Worm (Caenorhabditis elegans) whole organism, L1 larva: ENCODE measurements around the gene rpac-19.

ENCODE experiments used
- C04F5.9 ChIP-seq: sonication (generic microtip); optimal IDR thresholded peaks from 2 replicates; lab custom pipeline; 2016; ENCODE audit warnings: missing genetic modification characterization, missing compliant biosample characterization
- C16A3.4 ChIP-seq: fragments of 150-350 bp; optimal IDR thresholded peaks from 2 replicates; lab custom pipeline; 2014; ENCODE audit warnings: missing biosample characterization, missing genetic modification characterization
- C34B4.2 ChIP-seq: sonication (generic microtip); optimal IDR thresholded peaks from 2 replicates; lab custom pipeline; 2017; ENCODE audit warnings: mild to moderate bottlenecking, missing genetic modification characterization, missing compliant biosample characterization
- F16B12.6 ChIP-seq: fragments of 150-350 bp; optimal IDR thresholded peaks from 2 replicates; lab custom pipeline; 2014; ENCODE audit warnings: missing biosample characterization, missing genetic modification characterization
- Y116A8C.19 ChIP-seq: sonication (generic microtip); optimal IDR thresholded peaks from 2 replicates; lab custom pipeline; 2016; ENCODE audit warnings: missing compliant biosample characterization, missing genetic modification characterization, borderline replicate concordance
- alr-1 ChIP-seq: fragments of 200-800 bp; sonication (Bioruptor generic); optimal IDR thresholded peaks from 2 replicates; lab custom pipeline; 2018; ENCODE audit warnings: borderline replicate concordance, mild to moderate bottlenecking, missing genetic modification characterization, missing compliant biosample characterization
- aly-2 ChIP-seq: fragments of 150-350 bp; optimal IDR thresholded peaks from 2 replicates; lab custom pipeline; 2014; ENCODE audit warnings: missing biosample characterization, missing genetic modification characterization
- blmp-1 ChIP-seq: fragments of 150-350 bp; optimal IDR thresholded peaks from 2 replicates; lab custom pipeline; 2014; ENCODE audit warnings: missing biosample characterization, missing genetic modification characterization
- ceh-63 ChIP-seq: fragments of 200-800 bp; sonication (Bioruptor generic); optimal IDR thresholded peaks from 2 replicates; lab custom pipeline; 2018; ENCODE audit warnings: mild to moderate bottlenecking, missing genetic modification characterization, missing compliant biosample characterization
- ceh-82 ChIP-seq, 3 experiments: fragments of 150-350 bp in 1 of 3; sonication (generic microtip) in 2 of 3; optimal IDR thresholded peaks; 2 replicates each; lab custom pipeline; 2014 to 2017; ENCODE audit warnings: missing biosample characterization in 3 of 3, missing genetic modification characterization in 3 of 3
- ceh-90 ChIP-seq: sonication (generic microtip); optimal IDR thresholded peaks from 2 replicates; lab custom pipeline; 2016; ENCODE audit warnings: missing genetic modification characterization, missing compliant biosample characterization
- dpl-1 ChIP-seq, 3 experiments: fragments of 150-350 bp in 2 of 3; sonication (generic microtip) in 1 of 3; optimal IDR thresholded peaks; 2 replicates each; lab custom pipeline; 2014 to 2017; ENCODE audit warnings: missing biosample characterization in 3 of 3, missing genetic modification characterization in 3 of 3, missing genetic modification reagents in 3 of 3
- dsc-1 ChIP-seq: sonication (generic microtip); optimal IDR thresholded peaks from 2 replicates; lab custom pipeline; 2016; ENCODE audit warnings: mild to moderate bottlenecking, missing genetic modification characterization, missing compliant biosample characterization
- efl-1 ChIP-seq, 4 experiments: fragments of 150-350 bp; optimal IDR thresholded peaks in 3 of 4; peaks in 1 of 4; 1 replicate in 1 of 4; 2 replicates in 3 of 4; lab custom pipeline; 2014; ENCODE audit warnings: missing biosample characterization in 2 of 4, missing genetic modification characterization in 2 of 4, missing genetic modification reagents in 2 of 4
- egl-27 ChIP-seq, 2 experiments: fragments of 150-350 bp in 1 of 2; sonication (generic microtip); optimal IDR thresholded peaks; 3 replicates each; lab custom pipeline; 2017 to 2018; ENCODE audit warnings: missing biosample characterization in 2 of 2, missing genetic modification characterization in 2 of 2, missing genetic modification reagents in 2 of 2
- elt-3 ChIP-seq, 6 experiments: fragments of 150-350 bp in 1 of 6; sonication (generic microtip); optimal IDR thresholded peaks; 2 replicates each; lab custom pipeline; 2017 to 2018; ENCODE audit warnings: missing biosample characterization in 6 of 6, missing genetic modification characterization in 6 of 6, inconsistent platforms in 1 of 6
- ets-5 ChIP-seq: fragments of 200-800 bp; sonication (Bioruptor generic); IDR thresholded peaks from 2 replicates; pipeline ENCODE4 v1.3.6; 2022; ENCODE audit warnings: missing genetic modification characterization, missing compliant biosample characterization
- fkh-8 ChIP-seq: sonication (generic microtip); optimal IDR thresholded peaks from 2 replicates; lab custom pipeline; 2016; ENCODE audit warnings: mild to moderate bottlenecking, missing genetic modification characterization, missing compliant biosample characterization
- fos-1 ChIP-seq: fragments of 150-350 bp; optimal IDR thresholded peaks from 2 replicates; lab custom pipeline; 2014; ENCODE audit warnings: missing biosample characterization, missing genetic modification characterization
- grh-1 ChIP-seq: fragments of 200-800 bp; sonication (Bioruptor generic); IDR thresholded peaks from 2 replicates; pipeline ENCODE4 v1.3.6; 2022; ENCODE audit warnings: missing genetic modification reagents, missing genetic modification characterization, missing compliant biosample characterization
- hlh-4 ChIP-seq: sonication (generic microtip); optimal IDR thresholded peaks from 2 replicates; lab custom pipeline; 2016; ENCODE audit warnings: mild to moderate bottlenecking, missing genetic modification characterization, missing compliant biosample characterization
- hpl-2 ChIP-seq: fragments of 150-350 bp; optimal IDR thresholded peaks from 2 replicates; lab custom pipeline; 2014; ENCODE audit warnings: missing biosample characterization, missing genetic modification reagents, missing genetic modification characterization
- irx-1 ChIP-seq: sonication (generic microtip); optimal IDR thresholded peaks from 2 replicates; lab custom pipeline; 2016; ENCODE audit warnings: missing genetic modification characterization, missing compliant biosample characterization
- jun-1 ChIP-seq: fragments of 150-350 bp; optimal IDR thresholded peaks from 2 replicates; lab custom pipeline; 2014; ENCODE audit warnings: missing biosample characterization, missing genetic modification reagents, missing genetic modification characterization
- lin-13 ChIP-seq: fragments of 150-350 bp; optimal IDR thresholded peaks from 2 replicates; lab custom pipeline; 2014; ENCODE audit warnings: missing biosample characterization, missing genetic modification reagents, missing genetic modification characterization
- lin-14 ChIP-seq: fragments of 200-800 bp; sonication (Bioruptor generic); optimal IDR thresholded peaks from 2 replicates; lab custom pipeline; 2018; ENCODE audit warnings: mild to moderate bottlenecking, missing genetic modification characterization, moderate library complexity, missing compliant biosample characterization
- lin-15B ChIP-seq: fragments of 150-350 bp; sonication (generic microtip); optimal IDR thresholded peaks from 3 replicates; lab custom pipeline; 2014; ENCODE audit warnings: missing biosample characterization, missing genetic modification characterization
- lin-35 ChIP-seq, 2 experiments: fragments of 150-350 bp; optimal IDR thresholded peaks; 2 replicates each; lab custom pipeline; 2014; ENCODE audit warnings: missing biosample characterization in 2 of 2, missing genetic modification characterization in 2 of 2, missing genetic modification reagents in 2 of 2
- mdl-1 ChIP-seq, 2 experiments: fragments of 150-350 bp; optimal IDR thresholded peaks; 2 replicates each; lab custom pipeline; 2014 to 2017; ENCODE audit warnings: missing biosample characterization in 2 of 2, missing genetic modification characterization in 2 of 2, inconsistent platforms in 1 of 2
- mef-2 ChIP-seq: fragments of 150-350 bp; optimal IDR thresholded peaks from 2 replicates; lab custom pipeline; 2014; ENCODE audit warnings: missing biosample characterization, missing genetic modification characterization
- mep-1 ChIP-seq: fragments of 150-350 bp; optimal IDR thresholded peaks from 2 replicates; lab custom pipeline; 2014; ENCODE audit warnings: missing biosample characterization, missing genetic modification characterization
- nhr-12 ChIP-seq: sonication (generic microtip); optimal IDR thresholded peaks from 2 replicates; lab custom pipeline; 2017; ENCODE audit warnings: missing biosample characterization, missing genetic modification characterization
- nhr-20 ChIP-seq: sonication (generic microtip); optimal IDR thresholded peaks from 2 replicates; lab custom pipeline; 2016; ENCODE audit warnings: mild to moderate bottlenecking, missing genetic modification characterization, missing compliant biosample characterization
- nhr-47 ChIP-seq: sonication (generic microtip); optimal IDR thresholded peaks from 2 replicates; lab custom pipeline; 2016; ENCODE audit warnings: mild to moderate bottlenecking, missing genetic modification characterization, moderate library complexity, missing compliant biosample characterization
- nhr-90 ChIP-seq: sonication (generic microtip); optimal IDR thresholded peaks from 2 replicates; lab custom pipeline; 2016; ENCODE audit warnings: mild to moderate bottlenecking, missing genetic modification characterization, missing compliant biosample characterization; ENCODE audit not compliant: poor library complexity
- pqm-1 ChIP-seq: sonication (generic microtip); optimal IDR thresholded peaks from 3 replicates; lab custom pipeline; 2017; ENCODE audit warnings: missing biosample characterization, missing genetic modification characterization
- skn-1 ChIP-seq: fragments of 150-350 bp; optimal IDR thresholded peaks from 2 replicates; lab custom pipeline; 2014; ENCODE audit warnings: missing biosample characterization, missing genetic modification characterization
- snpc-4 ChIP-seq: fragments of 150-350 bp; optimal IDR thresholded peaks from 2 replicates; lab custom pipeline; 2014; ENCODE audit warnings: missing biosample characterization, missing genetic modification characterization
- sup-37 ChIP-seq: fragments of 200-800 bp; sonication (Bioruptor generic); optimal IDR thresholded peaks from 2 replicates; lab custom pipeline; 2018; ENCODE audit warnings: mild to moderate bottlenecking, missing genetic modification characterization, missing compliant biosample characterization
- swsn-7 ChIP-seq: sonication (generic microtip); optimal IDR thresholded peaks from 2 replicates; lab custom pipeline; 2016; ENCODE audit warnings: missing genetic modification characterization, missing compliant biosample characterization
- tbx-2 ChIP-seq: sonication (generic microtip); optimal IDR thresholded peaks from 2 replicates; lab custom pipeline; 2016; ENCODE audit warnings: missing genetic modification characterization, missing compliant biosample characterization
- unc-30 ChIP-seq: sonication (generic microtip); optimal IDR thresholded peaks from 2 replicates; lab custom pipeline; 2017; ENCODE audit warnings: missing biosample characterization, missing genetic modification characterization
- unc-86 ChIP-seq: sonication (generic microtip); optimal IDR thresholded peaks from 2 replicates; lab custom pipeline; 2016; ENCODE audit warnings: missing genetic modification characterization, missing compliant biosample characterization
- unc-98 ChIP-seq: fragments of 200-800 bp; sonication (Bioruptor generic); IDR thresholded peaks from 2 replicates; pipeline ENCODE4 v1.3.6; 2022; ENCODE audit warnings: missing genetic modification characterization, missing compliant biosample characterization
- vab-15 ChIP-seq: sonication (generic microtip); optimal IDR thresholded peaks from 2 replicates; lab custom pipeline; 2017; ENCODE audit warnings: missing genotype, mild to moderate bottlenecking, missing genetic modification characterization, missing compliant biosample characterization
- xbp-1 ChIP-seq: sonication (generic microtip); optimal IDR thresholded peaks from 2 replicates; lab custom pipeline; 2016; ENCODE audit warnings: missing genetic modification characterization, missing compliant biosample characterization
- zag-1 ChIP-seq: fragments of 150-350 bp; optimal IDR thresholded peaks from 2 replicates; lab custom pipeline; 2014; ENCODE audit warnings: missing biosample characterization, missing genetic modification characterization
- ztf-4 ChIP-seq: fragments of 150-350 bp; optimal IDR thresholded peaks from 2 replicates; lab custom pipeline; 2014; ENCODE audit warnings: missing biosample characterization, missing genetic modification characterization

rpac-19 gene

DNA sequence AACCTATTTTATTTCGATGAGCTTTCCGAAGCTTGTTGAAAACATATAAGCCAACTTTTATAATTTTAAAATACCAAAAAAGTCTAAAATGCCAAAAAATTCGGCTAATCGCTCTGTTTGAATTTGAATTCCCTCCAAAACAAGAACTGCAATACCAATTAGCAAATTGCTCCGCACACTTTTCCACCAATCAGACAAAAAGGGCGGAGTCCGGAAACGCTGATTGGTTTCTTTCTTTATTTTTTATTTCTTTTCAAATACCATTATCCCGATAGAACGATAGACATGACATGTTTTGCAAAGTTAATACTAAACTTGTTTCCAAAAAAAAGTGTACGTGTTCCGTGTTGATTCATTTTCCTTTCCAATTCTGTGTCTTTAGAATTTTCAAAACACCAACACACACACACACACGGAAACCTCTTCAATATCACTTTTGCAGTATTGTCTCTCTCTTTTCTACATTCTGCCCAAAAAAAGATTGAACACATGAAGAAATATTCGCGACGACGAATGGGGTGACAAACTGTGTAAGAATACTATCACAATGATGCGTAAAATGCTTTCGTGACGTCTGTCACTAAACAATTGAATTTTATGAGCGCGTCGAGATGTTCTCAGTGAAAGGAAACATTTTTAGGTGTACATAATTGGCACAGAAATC lies 12.0 kb downstream of the rpac-19 start (continued):
- TF ChIP-seq Y116A8C.19 (no peak), mep-1 (tag; lab: Kevin White, UChicago) (peak; percentile 17), C04F5.9 (tag; lab: Kevin White, UChicago) (no peak), jun-1 (tag; lab: Kevin White, UChicago) (no peak), C34B4.2 (no peak), dsc-1 (tag; lab: Kevin White, UChicago) (no peak), lin-14 (GFP tag; lab: Kevin White, UChicago) (peak; percentile 1), alr-1 (tag; lab: Kevin White, UChicago) (no peak)

DNA sequence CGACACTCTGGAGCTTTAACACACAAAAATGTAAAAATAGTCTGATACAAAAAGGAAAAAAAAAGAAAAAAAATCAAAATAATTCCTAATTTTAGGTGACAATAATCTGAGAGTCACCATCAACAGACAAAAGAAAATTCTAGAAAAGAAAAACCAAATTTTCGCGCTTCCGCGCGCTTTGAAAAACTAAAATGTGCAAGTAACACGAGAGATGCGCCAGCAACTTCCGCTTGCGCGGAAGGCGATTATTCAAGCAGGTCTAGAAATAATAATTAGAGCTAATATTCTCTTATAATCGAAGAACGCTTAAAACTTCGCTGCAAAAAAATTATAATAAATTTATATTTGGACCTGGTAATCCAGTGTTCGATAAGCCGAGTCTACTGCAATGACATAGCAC lies 12.8 kb downstream of the rpac-19 start:
- TF ChIP-seq efl-1 (optimal IDR thresholded peaks at IDR 0.05; lab: Kevin White, UChicago) (no peak), efl-1 (GFP tag; optimal IDR thresholded peaks at IDR 0.05 in 1 of 2; lab: Kevin White, UChicago) (peak in 1 of 2 experiments; percentile 17), ceh-63 (GFP tag; lab: Kevin White, UChicago) (no peak)

DNA sequence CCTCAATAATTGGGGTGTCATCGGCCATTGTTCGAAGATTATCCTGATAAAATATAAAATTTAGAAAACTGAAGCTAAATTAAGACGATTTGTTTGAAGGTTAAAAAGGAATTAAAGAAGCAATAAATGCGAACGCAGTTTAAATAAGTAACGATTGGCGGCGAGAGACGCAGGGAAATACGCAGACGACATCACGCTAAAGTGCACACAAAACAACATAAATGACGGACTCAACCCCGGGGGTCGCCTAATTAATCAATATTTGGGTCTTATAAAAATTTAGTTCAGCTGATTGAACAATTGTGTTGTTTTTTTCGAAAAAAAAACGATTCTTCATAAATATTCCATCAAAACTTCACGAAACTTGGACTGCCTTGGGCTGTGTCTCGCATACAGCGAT lies 13.3 kb downstream of the rpac-19 start, which contains the start of gene hcp-3:
TSS of gene hcp-3 (minus strand) at position 45 of the 400 bp plus-strand sequence.
- TF ChIP-seq egl-27 (tag; optimal IDR thresholded peaks at IDR 0.05; lab: Kevin White, UChicago) (no peak), mdl-1 (tag; optimal IDR thresholded peaks at IDR 0.05; lab: Kevin White, UChicago) (peak in 1 of 2 experiments; percentile 56), F16B12.6 (tag; lab: Kevin White, UChicago) (peak; percentile 91), lin-35 (GFP tag; optimal IDR thresholded peaks at IDR 0.05; lab: Kevin White, UChicago) (peak; percentile 83 to 91), swsn-7 (tag; lab: Kevin White, UChicago) (peak; percentile 54), elt-3 (tag; optimal IDR thresholded peaks at IDR 0.05; lab: Kevin White, UChicago) (no peak), xbp-1 (peak; percentile 50), hlh-4 (no peak), hpl-2 (GFP tag; lab: Kevin White, UChicago) (no peak), irx-1 (tag; lab: Kevin White, UChicago) (peak; percentile 15), unc-30 (tag; lab: Kevin White, UChicago) (no peak), sup-37 (GFP tag; lab: Kevin White, UChicago) (no peak), lin-14 (GFP tag; lab: Kevin White, UChicago) (peak; percentile 53), unc-98 (no peak), nhr-90 (no peak), nhr-12 (tag; lab: Kevin White, UChicago) (no peak), unc-86 (peak; percentile 38), zag-1 (no peak), ets-5 (GFP tag; lab: Robert Waterston, UW) (no peak), fkh-8 (no peak), grh-1 (no peak), nhr-47 (peak; percentile 56), dpl-1 (GFP tag; optimal IDR thresholded peaks at IDR 0.05; lab: Kevin White, UChicago) (peak; percentile 82 to 89 (median 83)), vab-15 (tag; lab: Kevin White, UChicago) (no peak), mef-2 (tag; lab: Kevin White, UChicago) (no peak), skn-1 (tag; lab: Kevin White, UChicago) (peak; percentile 25), lin-13 (GFP tag; lab: Kevin White, UChicago) (peak; percentile 30), ceh-90 (tag; lab: Kevin White, UChicago) (no peak), blmp-1 (tag; lab: Kevin White, UChicago) (peak; percentile 50), nhr-20 (tag; lab: Kevin White, UChicago) (peak; percentile 57), alr-1 (tag; lab: Kevin White, UChicago) (no peak), pqm-1 (no peak), ztf-4 (tag; lab: Kevin White, UChicago) (no peak), ceh-82 (tag; optimal IDR thresholded peaks at IDR 0.05; lab: Kevin White, UChicago) (peak in 1 of 3 experiments; percentile 62), C16A3.4 (peak; percentile 54), ceh-63 (GFP tag; lab: Kevin White, UChicago) (no peak), tbx-2 (tag; lab: Kevin White, UChicago) (peak; percentile 51), fos-1 (tag; lab: Kevin White, UChicago) (no peak), aly-2 (tag; lab: Kevin White, UChicago) (no peak), lin-15B (tag; lab: Kevin White, UChicago) (peak; percentile 8), snpc-4 (no peak), mep-1 (tag; lab: Kevin White, UChicago) (peak; percentile 43)
